Worm (Caenorhabditis elegans) whole organism, L1 larva: Measurements from ENCODE around the gene Y75B12B.3.

Experiments
- C04F5.9 ChIP-seq: sonication (generic microtip); optimal IDR thresholded peaks from 2 replicates; lab custom pipeline; 2016; ENCODE audit warnings: missing genetic modification characterization, missing compliant biosample characterization
- C16A3.4 ChIP-seq: fragments of 150-350 bp; optimal IDR thresholded peaks from 2 replicates; lab custom pipeline; 2014; ENCODE audit warnings: missing biosample characterization, missing genetic modification characterization
- F16B12.6 ChIP-seq: fragments of 150-350 bp; optimal IDR thresholded peaks from 2 replicates; lab custom pipeline; 2014; ENCODE audit warnings: missing biosample characterization, missing genetic modification characterization
- Y116A8C.19 ChIP-seq: sonication (generic microtip); optimal IDR thresholded peaks from 2 replicates; lab custom pipeline; 2016; ENCODE audit warnings: missing compliant biosample characterization, missing genetic modification characterization, borderline replicate concordance
- aha-1 ChIP-seq: fragments of 150-350 bp; optimal IDR thresholded peaks from 2 replicates; lab custom pipeline; 2014; ENCODE audit warnings: missing biosample characterization, missing genetic modification characterization
- aly-2 ChIP-seq: fragments of 150-350 bp; optimal IDR thresholded peaks from 2 replicates; lab custom pipeline; 2014; ENCODE audit warnings: missing biosample characterization, missing genetic modification characterization
- ceh-8 ChIP-seq: fragments of 200-800 bp; sonication (Bioruptor generic); optimal IDR thresholded peaks from 2 replicates; lab custom pipeline; 2018; ENCODE audit warnings: mild to moderate bottlenecking, missing genetic modification characterization, moderate library complexity, missing compliant biosample characterization
- ceh-90 ChIP-seq: sonication (generic microtip); optimal IDR thresholded peaks from 2 replicates; lab custom pipeline; 2016; ENCODE audit warnings: missing genetic modification characterization, missing compliant biosample characterization
- dpl-1 ChIP-seq, 3 experiments: fragments of 150-350 bp in 2 of 3; sonication (generic microtip) in 1 of 3; optimal IDR thresholded peaks; 2 replicates each; lab custom pipeline; 2014 to 2017; ENCODE audit warnings: missing biosample characterization in 3 of 3, missing genetic modification characterization in 3 of 3, missing genetic modification reagents in 3 of 3
- efl-1 ChIP-seq, 4 experiments: fragments of 150-350 bp; optimal IDR thresholded peaks in 3 of 4; peaks in 1 of 4; 1 replicate in 1 of 4; 2 replicates in 3 of 4; lab custom pipeline; 2014; ENCODE audit warnings: missing biosample characterization in 2 of 4, missing genetic modification characterization in 2 of 4, missing genetic modification reagents in 2 of 4
- efl-3 ChIP-seq: fragments of 200-800 bp; sonication (Bioruptor generic); optimal IDR thresholded peaks from 2 replicates; lab custom pipeline; 2018; ENCODE audit warnings: mild to moderate bottlenecking, missing genetic modification characterization, missing compliant biosample characterization
- egl-27 ChIP-seq, 2 experiments: fragments of 150-350 bp in 1 of 2; sonication (generic microtip); optimal IDR thresholded peaks; 3 replicates each; lab custom pipeline; 2017 to 2018; ENCODE audit warnings: missing biosample characterization in 2 of 2, missing genetic modification characterization in 2 of 2, missing genetic modification reagents in 2 of 2
- elt-2 ChIP-seq: sonication (generic microtip); optimal IDR thresholded peaks from 2 replicates; lab custom pipeline; 2016; ENCODE audit warnings: missing genetic modification characterization, mild to moderate bottlenecking, inconsistent platforms, missing compliant biosample characterization, missing genetic modification reagents
- fos-1 ChIP-seq: fragments of 150-350 bp; optimal IDR thresholded peaks from 2 replicates; lab custom pipeline; 2014; ENCODE audit warnings: missing biosample characterization, missing genetic modification characterization
- grh-1 ChIP-seq: fragments of 200-800 bp; sonication (Bioruptor generic); IDR thresholded peaks from 2 replicates; pipeline ENCODE4 v1.3.6; 2022; ENCODE audit warnings: missing genetic modification reagents, missing genetic modification characterization, missing compliant biosample characterization
- hlh-17 ChIP-seq: fragments of 200-800 bp; sonication (Bioruptor generic); optimal IDR thresholded peaks from 2 replicates; lab custom pipeline; 2018; ENCODE audit warnings: missing genetic modification characterization, mild to moderate bottlenecking, missing compliant biosample characterization, moderate library complexity, borderline replicate concordance
- hpl-2 ChIP-seq: fragments of 150-350 bp; optimal IDR thresholded peaks from 2 replicates; lab custom pipeline; 2014; ENCODE audit warnings: missing biosample characterization, missing genetic modification reagents, missing genetic modification characterization
- irx-1 ChIP-seq: sonication (generic microtip); optimal IDR thresholded peaks from 2 replicates; lab custom pipeline; 2016; ENCODE audit warnings: missing genetic modification characterization, missing compliant biosample characterization
- isw-1 ChIP-seq: fragments of 200-800 bp; sonication (Bioruptor generic); IDR thresholded peaks from 2 replicates; pipeline ENCODE4 v1.3.6; 2022; ENCODE audit warnings: missing genetic modification characterization, missing compliant biosample characterization
- lin-13 ChIP-seq: fragments of 150-350 bp; optimal IDR thresholded peaks from 2 replicates; lab custom pipeline; 2014; ENCODE audit warnings: missing biosample characterization, missing genetic modification reagents, missing genetic modification characterization
- lin-14 ChIP-seq: fragments of 200-800 bp; sonication (Bioruptor generic); optimal IDR thresholded peaks from 2 replicates; lab custom pipeline; 2018; ENCODE audit warnings: mild to moderate bottlenecking, missing genetic modification characterization, moderate library complexity, missing compliant biosample characterization
- lin-15B ChIP-seq: fragments of 150-350 bp; sonication (generic microtip); optimal IDR thresholded peaks from 3 replicates; lab custom pipeline; 2014; ENCODE audit warnings: missing biosample characterization, missing genetic modification characterization
- lin-35 ChIP-seq, 2 experiments: fragments of 150-350 bp; optimal IDR thresholded peaks; 2 replicates each; lab custom pipeline; 2014; ENCODE audit warnings: missing biosample characterization in 2 of 2, missing genetic modification characterization in 2 of 2, missing genetic modification reagents in 2 of 2
- lin-39 ChIP-seq: fragments of 150-350 bp; optimal IDR thresholded peaks from 2 replicates; lab custom pipeline; 2014; ENCODE audit warnings: missing biosample characterization, missing genetic modification reagents, missing genetic modification characterization
- lir-3 ChIP-seq: sonication (generic microtip); optimal IDR thresholded peaks from 2 replicates; lab custom pipeline; 2016; ENCODE audit warnings: mild to moderate bottlenecking, missing genetic modification characterization, moderate library complexity, missing compliant biosample characterization; ENCODE audit not compliant: poor library complexity
- lsy-2 ChIP-seq, 2 experiments: fragments of 150-350 bp; optimal IDR thresholded peaks; 2 replicates each; lab custom pipeline; 2014; ENCODE audit warnings: missing biosample characterization in 2 of 2, missing genetic modification characterization in 2 of 2
- mab-9 ChIP-seq: fragments of 200-800 bp; sonication (Bioruptor generic); IDR thresholded peaks from 2 replicates; pipeline ENCODE4 v1.3.6; 2022; ENCODE audit warnings: missing genetic modification reagents, missing genetic modification characterization, missing compliant biosample characterization
- mef-2 ChIP-seq: fragments of 150-350 bp; optimal IDR thresholded peaks from 2 replicates; lab custom pipeline; 2014; ENCODE audit warnings: missing biosample characterization, missing genetic modification characterization
- mep-1 ChIP-seq: fragments of 150-350 bp; optimal IDR thresholded peaks from 2 replicates; lab custom pipeline; 2014; ENCODE audit warnings: missing biosample characterization, missing genetic modification characterization
- nhr-12 ChIP-seq: sonication (generic microtip); optimal IDR thresholded peaks from 2 replicates; lab custom pipeline; 2017; ENCODE audit warnings: missing biosample characterization, missing genetic modification characterization
- nhr-19 ChIP-seq: fragments of 200-800 bp; sonication (Bioruptor generic); conservative IDR thresholded peaks from 2 replicates; pipeline ENCODE4 v1.3.6; 2022; ENCODE audit warnings: missing genetic modification characterization, missing compliant biosample characterization
- nhr-237 ChIP-seq: fragments of 150-350 bp; optimal IDR thresholded peaks from 2 replicates; lab custom pipeline; 2014; ENCODE audit warnings: missing biosample characterization, missing genetic modification characterization
- nhr-47 ChIP-seq: sonication (generic microtip); optimal IDR thresholded peaks from 2 replicates; lab custom pipeline; 2016; ENCODE audit warnings: mild to moderate bottlenecking, missing genetic modification characterization, moderate library complexity, missing compliant biosample characterization
- nhr-71 ChIP-seq: sonication (generic microtip); optimal IDR thresholded peaks from 2 replicates; lab custom pipeline; 2016; ENCODE audit warnings: mild to moderate bottlenecking, missing genetic modification characterization, moderate library complexity, missing compliant biosample characterization
- nhr-85 ChIP-seq: sonication (generic microtip); peaks from one replicate; lab custom pipeline; 2016; ENCODE audit warnings: missing genetic modification characterization, inconsistent platforms, missing compliant biosample characterization
- nhr-90 ChIP-seq: sonication (generic microtip); optimal IDR thresholded peaks from 2 replicates; lab custom pipeline; 2016; ENCODE audit warnings: mild to moderate bottlenecking, missing genetic modification characterization, missing compliant biosample characterization; ENCODE audit not compliant: poor library complexity
- rnt-1 ChIP-seq: sonication (generic microtip); optimal IDR thresholded peaks from 2 replicates; lab custom pipeline; 2016; ENCODE audit warnings: mild to moderate bottlenecking, missing genetic modification characterization, moderate library complexity, missing compliant biosample characterization
- tbx-2 ChIP-seq: sonication (generic microtip); optimal IDR thresholded peaks from 2 replicates; lab custom pipeline; 2016; ENCODE audit warnings: missing genetic modification characterization, missing compliant biosample characterization
- tlp-1 ChIP-seq: fragments of 150-350 bp; optimal IDR thresholded peaks from 2 replicates; lab custom pipeline; 2014; ENCODE audit warnings: missing biosample characterization, missing genetic modification characterization
- unc-30 ChIP-seq: sonication (generic microtip); optimal IDR thresholded peaks from 2 replicates; lab custom pipeline; 2017; ENCODE audit warnings: missing biosample characterization, missing genetic modification characterization
- unc-62 ChIP-seq: fragments of 150-350 bp; optimal IDR thresholded peaks from 2 replicates; lab custom pipeline; 2014; ENCODE audit warnings: missing biosample characterization, missing genetic modification reagents, missing genetic modification characterization
- unc-86 ChIP-seq: sonication (generic microtip); optimal IDR thresholded peaks from 2 replicates; lab custom pipeline; 2016; ENCODE audit warnings: missing genetic modification characterization, missing compliant biosample characterization
- unc-98 ChIP-seq: fragments of 200-800 bp; sonication (Bioruptor generic); IDR thresholded peaks from 2 replicates; pipeline ENCODE4 v1.3.6; 2022; ENCODE audit warnings: missing genetic modification characterization, missing compliant biosample characterization
- vab-15 ChIP-seq: sonication (generic microtip); optimal IDR thresholded peaks from 2 replicates; lab custom pipeline; 2017; ENCODE audit warnings: missing genotype, mild to moderate bottlenecking, missing genetic modification characterization, missing compliant biosample characterization
- zag-1 ChIP-seq: fragments of 150-350 bp; optimal IDR thresholded peaks from 2 replicates; lab custom pipeline; 2014; ENCODE audit warnings: missing biosample characterization, missing genetic modification characterization
- zip-4 ChIP-seq: fragments of 200-800 bp; sonication (Bioruptor generic); optimal IDR thresholded peaks from 2 replicates; lab custom pipeline; 2018; ENCODE audit warnings: mild to moderate bottlenecking, missing genetic modification characterization, moderate library complexity, missing compliant biosample characterization
- ztf-11 ChIP-seq, 2 experiments: sonication (generic microtip); optimal IDR thresholded peaks; 2 replicates each; lab custom pipeline; 2016 to 2017; ENCODE audit warnings: missing genetic modification characterization in 2 of 2, missing biosample characterization in 1 of 2, missing compliant biosample characterization in 1 of 2

Gene Y75B12B.3

DNA sequence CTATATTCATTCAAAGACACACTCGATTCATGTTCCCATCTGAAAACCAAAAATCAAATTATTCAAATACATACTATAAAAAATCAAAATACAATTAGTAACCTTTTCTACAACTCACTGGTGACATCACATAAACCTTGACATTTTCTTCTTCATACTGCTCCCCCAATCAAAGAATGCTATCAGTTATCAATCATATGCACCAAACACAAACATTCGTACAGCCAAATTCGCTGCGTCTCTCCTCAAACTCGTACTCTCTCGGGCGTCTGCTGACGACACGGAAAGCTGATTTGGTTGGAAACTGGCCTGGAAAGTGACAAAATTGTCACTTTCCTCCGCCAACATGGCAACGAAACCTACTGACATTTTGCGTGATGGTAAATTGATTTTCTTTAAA is 6.3 kb upstream of the Y75B12B.3 start, which contains the start of gene plc-2 (continued):
- TF ChIP-seq elt-2 (peak; percentile 55), ceh-8 (GFP tag; lab: Kevin White, UChicago) (no peak), nhr-12 (tag; lab: Kevin White, UChicago) (no peak), efl-3 (no peak), F16B12.6 (tag; lab: Kevin White, UChicago) (no peak), nhr-71 (tag; lab: Kevin White, UChicago) (no peak), irx-1 (tag; lab: Kevin White, UChicago) (no peak), tlp-1 (tag; lab: Kevin White, UChicago) (no peak), aha-1 (tag; lab: Kevin White, UChicago) (no peak), isw-1 (no peak), nhr-19 (no peak), mef-2 (tag; lab: Kevin White, UChicago) (no peak)

DNA sequence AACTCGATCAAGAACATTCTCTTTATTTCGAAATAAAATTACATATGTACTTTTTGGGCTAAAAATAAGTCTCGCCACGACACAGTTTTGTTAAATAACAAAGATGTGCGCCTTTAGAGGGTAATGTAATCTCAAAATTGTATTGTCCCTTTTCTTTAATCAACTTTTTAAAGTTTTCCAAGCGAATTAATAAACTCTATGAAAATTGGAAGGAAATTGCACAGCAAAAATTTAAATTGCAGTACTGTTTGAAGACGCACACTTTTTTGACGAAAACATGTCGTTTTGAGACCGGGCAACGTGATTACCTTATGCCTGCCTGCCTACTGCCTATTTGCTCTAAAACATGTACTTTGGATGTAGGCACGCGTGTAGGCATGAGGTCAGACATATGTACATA is 5.9 kb upstream of the Y75B12B.3 start:
- TF ChIP-seq ztf-11 (tag; optimal IDR thresholded peaks at IDR 0.05; lab: Kevin White, UChicago) (no peak), C04F5.9 (tag; lab: Kevin White, UChicago) (no peak), efl-3 (no peak), mep-1 (no peak), aha-1 (tag; lab: Kevin White, UChicago) (no peak), grh-1 (GFP tag; lab: Robert Waterston, UW) (no peak)

DNA sequence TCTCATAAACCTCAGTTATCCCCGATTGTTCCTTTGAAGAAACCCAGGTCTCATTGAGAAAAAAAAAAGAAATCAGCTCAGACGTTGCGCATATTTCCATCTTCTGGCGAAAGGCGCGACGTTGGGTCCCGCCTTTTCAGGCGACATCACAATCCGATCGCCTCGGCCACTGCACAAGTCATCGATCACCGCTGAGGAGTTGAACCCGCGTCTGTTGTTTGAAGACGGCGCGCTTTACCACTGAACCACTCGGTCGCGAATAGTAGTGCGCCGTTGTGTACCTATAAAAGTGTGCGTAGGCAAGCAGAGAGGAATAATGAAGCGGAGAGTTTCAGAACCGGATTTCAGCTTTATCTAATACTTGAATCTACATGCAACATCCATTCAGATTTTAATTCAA is 4.8 kb upstream of the Y75B12B.3 start, which contains the start of gene Y75B12B.11:
Gene Y75B12B.11 (plus strand): TSS at position 394 of the 400 bp plus-strand sequence.
- TF ChIP-seq nhr-237 (tag; lab: Kevin White, UChicago) (no peak), vab-15 (tag; lab: Kevin White, UChicago) (peak; percentile 20), lin-39 (tag; lab: Kevin White, UChicago) (no peak), rnt-1 (tag; lab: Kevin White, UChicago) (peak; percentile 85), unc-98 (no peak), nhr-90 (peak; percentile 75), hlh-17 (GFP tag; lab: Kevin White, UChicago) (no peak), hpl-2 (GFP tag; lab: Kevin White, UChicago) (peak; percentile 11), aha-1 (tag; lab: Kevin White, UChicago) (no peak), irx-1 (tag; lab: Kevin White, UChicago) (peak; percentile 28), nhr-19 (peak; percentile 71), nhr-85 (peak; percentile 82), mab-9 (GFP tag; lab: Robert Waterston, UW) (no peak), efl-1 (optimal IDR thresholded peaks at IDR 0.05; lab: Kevin White, UChicago) (peak; percentile 57 to 80), efl-1 (GFP tag; optimal IDR thresholded peaks at IDR 0.05 in 1 of 2; lab: Kevin White, UChicago) (peak; percentile 72 to 98), tlp-1 (tag; lab: Kevin White, UChicago) (no peak), lir-3 (tag; lab: Kevin White, UChicago) (peak; percentile 51), egl-27 (tag; optimal IDR thresholded peaks at IDR 0.05; lab: Kevin White, UChicago) (no peak), lin-13 (peak; percentile 34), unc-86 (tag; lab: Kevin White, UChicago) (peak; percentile 40), nhr-12 (tag; lab: Kevin White, UChicago) (no peak), nhr-47 (tag; lab: Kevin White, UChicago) (peak; percentile 83), aly-2 (no peak), zip-4 (GFP tag; lab: Kevin White, UChicago) (peak; percentile 29), C04F5.9 (tag; lab: Kevin White, UChicago) (peak; percentile 24), lin-15B (peak; percentile 49), Y116A8C.19 (tag; lab: Kevin White, UChicago) (no peak), lin-14 (peak; percentile 63), lin-35 (GFP tag; optimal IDR thresholded peaks at IDR 0.05; lab: Kevin White, UChicago) (peak; percentile 73 to 89), grh-1 (GFP tag; lab: Robert Waterston, UW) (peak; percentile 43; the same call in 1 of the 2 replicates), lsy-2 (tag; optimal IDR thresholded peaks at IDR 0.05; lab: Kevin White, UChicago) (peak; percentile 57 to 67), ceh-90 (tag; lab: Kevin White, UChicago) (no peak), unc-30 (tag; lab: Kevin White, UChicago) (no peak), unc-62 (GFP tag; lab: Kevin White, UChicago) (no peak), fos-1 (tag; lab: Kevin White, UChicago) (peak; percentile 16), C16A3.4 (tag; lab: Kevin White, UChicago) (peak; percentile 69), tbx-2 (tag; lab: Kevin White, UChicago) (peak; percentile 66), dpl-1 (GFP tag; optimal IDR thresholded peaks at IDR 0.05; lab: Kevin White, UChicago) (peak; percentile 60 to 72 (median 70)), zag-1 (tag; lab: Kevin White, UChicago) (no peak)
